Fruit fly (Drosophila melanogaster): ENCODE data around the gene Orc5.
A peak's percentile ranks its signal among the peaks of the same experiment; 100 is the strongest.

Gene Orc5

DNA sequence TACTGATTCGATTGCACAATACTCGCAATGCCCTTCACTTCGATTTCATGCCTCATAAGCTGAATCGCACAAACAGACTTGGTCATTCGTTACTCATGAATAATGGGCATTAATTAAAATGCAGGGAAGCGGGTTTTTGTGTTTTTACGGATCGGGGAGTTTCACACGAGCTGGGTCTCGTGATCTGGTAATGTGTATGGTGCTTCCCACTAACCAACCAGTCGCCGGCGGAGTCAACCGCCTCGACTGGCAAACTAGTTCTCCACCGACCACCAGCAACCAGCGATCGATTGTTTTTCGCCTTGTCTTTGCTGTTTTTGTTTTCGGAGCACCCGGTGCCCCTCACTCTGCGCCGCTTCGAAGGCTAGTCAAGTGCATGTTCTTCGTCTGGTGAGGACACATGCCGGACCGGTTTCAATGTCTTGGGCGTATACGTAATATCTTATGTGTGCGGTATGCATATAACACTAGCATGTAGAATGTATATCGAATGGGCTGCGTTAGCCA lies 25.0 kb upstream of the Orc5 start:
- TF ChIP-seq Sin3A (optimal IDR thresholded peaks at IDR 0.05) (no peak), insv (optimal IDR thresholded peaks at IDR 0.05) (no peak), psq (optimal IDR thresholded peaks at IDR 0.05) (no peak), ttk (optimal IDR thresholded peaks at IDR 0.05) (no peak), Myc (optimal IDR thresholded peaks at IDR 0.05) (no peak), h (optimal IDR thresholded peaks at IDR 0.05) (no peak)

DNA sequence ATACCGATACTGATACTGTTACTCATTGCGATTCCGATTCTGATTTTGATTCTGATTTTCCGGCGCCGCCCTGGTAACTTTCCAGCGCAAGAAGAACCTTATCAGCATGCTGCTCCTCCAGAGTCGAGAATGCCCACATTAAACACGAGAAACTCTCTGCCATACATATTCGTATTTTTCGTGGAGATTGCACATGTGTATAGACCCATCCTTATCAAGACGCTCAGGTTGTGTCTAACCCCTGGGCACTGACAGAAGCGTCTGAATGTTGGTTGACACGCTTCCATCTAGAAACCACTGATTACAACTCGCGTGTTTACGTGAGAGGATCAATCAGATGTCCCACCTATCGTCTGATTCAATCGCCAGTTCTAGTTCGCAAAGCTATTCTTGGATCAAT lies 24.5 kb upstream of the Orc5 start:
- TF ChIP-seq h (optimal IDR thresholded peaks at IDR 0.05): no peak
- TF ChIP-seq psq (optimal IDR thresholded peaks at IDR 0.05): no peak
- TF ChIP-seq Myc (optimal IDR thresholded peaks at IDR 0.05): no peak
- TF ChIP-seq ttk (optimal IDR thresholded peaks at IDR 0.05): no peak
- no peak for TF ChIP-seq insv (optimal IDR thresholded peaks at IDR 0.05)
- no peak for TF ChIP-seq Sin3A (optimal IDR thresholded peaks at IDR 0.05)

DNA sequence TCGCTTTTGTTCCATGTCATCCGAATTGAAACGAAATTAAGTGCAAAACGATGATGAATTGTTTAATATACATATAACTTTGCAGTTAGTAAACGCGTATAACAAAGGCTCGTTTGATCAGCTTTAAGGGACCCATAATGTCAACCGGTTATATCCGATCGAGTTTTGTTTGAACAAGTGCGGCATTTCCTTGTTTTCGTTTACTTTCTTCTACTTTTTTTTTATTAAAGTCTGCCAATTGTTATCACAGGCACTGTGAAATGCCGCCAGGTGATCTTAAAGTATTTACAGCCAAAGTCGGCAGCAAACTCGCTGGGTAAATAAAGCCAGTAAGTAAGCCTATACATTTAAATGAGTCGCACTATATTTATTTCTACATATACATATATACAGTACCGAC lies 22.5 kb upstream of the Orc5 start:
- no peak for TF ChIP-seq Myc (optimal IDR thresholded peaks at IDR 0.05)
- no peak for TF ChIP-seq insv (optimal IDR thresholded peaks at IDR 0.05)
- no peak for TF ChIP-seq Sin3A (optimal IDR thresholded peaks at IDR 0.05)

DNA sequence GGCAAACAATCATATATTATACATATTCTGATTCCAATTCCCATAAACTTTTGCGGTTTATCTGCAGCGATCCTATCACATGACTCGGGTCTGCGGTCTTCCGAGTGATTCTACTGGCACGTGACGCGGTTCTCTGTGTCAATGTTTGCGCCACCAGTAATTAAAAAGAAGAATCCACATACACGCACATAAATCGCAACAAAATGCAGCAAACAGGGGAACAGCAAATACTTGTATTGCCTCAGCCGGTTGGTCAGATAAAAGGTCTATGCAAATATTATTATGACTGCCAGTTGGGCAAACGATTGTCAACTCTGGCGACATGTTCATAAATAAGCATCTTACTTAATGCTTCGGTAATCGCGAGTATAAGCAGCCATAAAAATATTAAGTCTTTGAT lies 21.7 kb upstream of the Orc5 start:
- TF ChIP-seq ttk (optimal IDR thresholded peaks at IDR 0.05) (no peak), Sin3A (optimal IDR thresholded peaks at IDR 0.05) (no peak), insv (optimal IDR thresholded peaks at IDR 0.05) (no peak), Myc (optimal IDR thresholded peaks at IDR 0.05) (no peak), psq (optimal IDR thresholded peaks at IDR 0.05) (no peak), h (optimal IDR thresholded peaks at IDR 0.05) (no peak)

DNA sequence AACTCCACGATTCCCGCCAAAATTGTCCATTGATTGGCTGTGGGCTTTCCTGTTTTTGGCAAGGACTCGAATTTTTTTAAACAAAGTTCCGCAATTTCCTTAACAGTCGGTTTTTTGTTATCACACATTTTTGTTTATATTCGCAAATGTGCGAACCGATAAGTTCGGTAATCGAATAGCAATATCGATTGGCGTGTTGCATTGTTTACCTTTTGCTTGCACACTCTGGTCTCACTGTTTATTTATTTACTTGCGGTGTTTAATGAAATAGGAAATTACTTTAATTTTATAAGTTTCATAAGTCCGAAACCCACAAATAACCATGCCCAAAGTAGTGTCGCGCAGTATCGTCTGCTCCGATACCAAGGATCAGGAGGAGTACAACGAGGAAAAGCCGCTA lies 18.3 kb upstream of the Orc5 start, which contains the start of the genes Adat1 and CG16865:
Gene Adat1, minus strand, starts transcription at position 152 of the 400 bp plus-strand sequence.
Gene CG16865, plus strand, starts transcription at position 200 of the 400 bp plus-strand sequence.
- no peak for TF ChIP-seq Myc (optimal IDR thresholded peaks at IDR 0.05)

DNA sequence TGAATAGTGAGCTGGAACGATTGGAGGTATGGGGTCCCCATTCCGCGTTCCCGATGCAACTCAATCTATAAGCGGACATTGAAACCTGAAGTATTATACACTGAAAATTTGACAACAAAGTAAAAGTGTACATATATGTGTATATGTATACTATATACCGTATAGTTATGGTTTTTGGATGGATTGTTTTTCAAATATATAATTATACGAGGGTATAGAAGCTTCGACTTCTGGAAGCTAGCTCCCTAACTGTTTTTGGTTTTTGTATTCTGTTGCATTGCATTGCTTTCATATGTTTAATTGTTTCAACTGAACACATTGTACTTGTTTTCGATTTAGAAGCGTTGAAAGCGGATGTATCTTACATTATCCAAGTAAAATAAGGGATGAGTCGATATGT lies 16.5 kb upstream of the Orc5 start, which contains the start of gene CG16888:
Gene CG16888, minus strand, starts transcription at position 101 of the 400 bp plus-strand sequence.
- no peak for TF ChIP-seq psq (optimal IDR thresholded peaks at IDR 0.05)
- TF ChIP-seq h (optimal IDR thresholded peaks at IDR 0.05): no peak
- no peak for TF ChIP-seq Sin3A (optimal IDR thresholded peaks at IDR 0.05)
- no peak for TF ChIP-seq ttk (optimal IDR thresholded peaks at IDR 0.05)
- TF ChIP-seq insv (optimal IDR thresholded peaks at IDR 0.05): no peak
- TF ChIP-seq Myc (optimal IDR thresholded peaks at IDR 0.05): no peak

DNA sequence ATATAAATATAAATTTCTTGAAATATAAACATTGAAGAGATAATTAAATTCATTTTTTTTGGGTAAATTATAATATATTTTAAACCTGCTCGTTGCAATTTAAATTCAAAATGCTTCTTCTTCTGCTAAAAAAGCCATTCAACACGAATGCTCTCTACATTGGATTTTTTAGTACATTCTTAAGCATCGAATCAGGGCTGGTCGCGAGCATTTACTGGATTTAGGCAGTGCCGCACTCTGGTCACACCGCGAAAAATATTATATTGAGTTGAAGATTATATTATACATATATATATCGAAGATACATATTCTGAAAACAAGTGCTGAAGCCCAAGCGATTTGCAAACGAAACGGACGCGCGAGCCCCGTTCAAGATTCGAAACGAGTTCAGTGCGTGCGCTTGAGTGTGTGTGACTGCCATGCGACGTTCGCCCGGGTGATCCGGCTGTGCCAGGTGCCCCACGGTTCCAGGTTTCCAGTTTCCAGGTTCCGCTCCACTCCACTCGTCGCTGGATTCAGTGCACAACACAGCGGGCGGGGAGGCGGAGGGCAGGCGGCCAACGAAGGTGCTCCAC lies 15.9 kb upstream of the Orc5 start, which contains the start of gene Sos:
Gene Sos, plus strand, starts transcription at position 213 of the 575 bp plus-strand sequence.
- TF ChIP-seq h (optimal IDR thresholded peaks at IDR 0.05) (no peak), Myc (optimal IDR thresholded peaks at IDR 0.05) (no peak), insv (optimal IDR thresholded peaks at IDR 0.05) (no peak), psq (optimal IDR thresholded peaks at IDR 0.05) (no peak), Sin3A (optimal IDR thresholded peaks at IDR 0.05) (no peak), ttk (optimal IDR thresholded peaks at IDR 0.05) (no peak)

DNA sequence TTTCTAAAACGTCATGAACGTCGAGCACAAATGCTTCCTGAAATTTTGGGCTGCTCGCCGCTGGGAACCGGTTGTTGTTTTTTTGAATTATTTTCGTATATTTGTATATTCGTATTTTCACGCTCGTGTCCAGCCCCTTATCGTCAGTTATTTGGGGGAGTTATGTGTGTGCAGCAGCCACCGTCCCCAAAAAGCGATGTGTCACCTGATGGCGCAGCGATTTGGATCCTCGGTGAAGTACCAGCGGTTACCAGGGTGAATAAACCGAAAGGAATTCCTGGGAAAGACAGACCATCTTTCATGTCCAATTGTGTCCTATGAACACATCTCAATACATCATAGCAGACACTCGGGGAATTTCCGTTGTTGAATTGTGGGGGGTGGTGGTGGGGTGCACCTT lies 9.5 kb upstream of the Orc5 start:
- TF ChIP-seq h (optimal IDR thresholded peaks at IDR 0.05) (no peak), insv (optimal IDR thresholded peaks at IDR 0.05) (no peak), ttk (optimal IDR thresholded peaks at IDR 0.05) (no peak), Myc (optimal IDR thresholded peaks at IDR 0.05) (no peak), Sin3A (optimal IDR thresholded peaks at IDR 0.05) (no peak), psq (optimal IDR thresholded peaks at IDR 0.05) (no peak)

DNA sequence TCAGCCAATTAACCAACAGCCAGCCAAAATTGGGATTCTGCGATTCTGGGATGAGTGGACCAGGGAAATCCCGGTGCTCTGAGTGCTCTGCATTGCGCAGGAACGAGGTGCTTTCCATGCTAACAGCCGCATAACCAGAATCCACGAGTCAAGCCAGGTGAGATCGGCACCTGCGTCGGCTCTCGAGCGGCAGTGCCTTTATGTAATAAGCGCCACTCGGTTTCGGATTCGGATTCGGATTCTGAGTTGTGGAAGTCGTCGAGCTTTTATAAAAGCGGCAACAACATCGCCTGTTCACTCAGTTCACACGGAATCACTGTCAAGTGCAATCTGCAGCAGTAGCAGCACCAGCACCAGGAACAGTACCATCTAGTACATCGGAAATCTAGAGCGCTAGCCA lies 8.7 kb upstream of the Orc5 start, which contains the start of gene b:
Gene b, plus strand, starts transcription at position 301 of the 400 bp plus-strand sequence.
- no peak for TF ChIP-seq insv (optimal IDR thresholded peaks at IDR 0.05)
- no peak for TF ChIP-seq h (optimal IDR thresholded peaks at IDR 0.05)
- no peak for TF ChIP-seq psq (optimal IDR thresholded peaks at IDR 0.05)
- TF ChIP-seq Sin3A (optimal IDR thresholded peaks at IDR 0.05): no peak
- no peak for TF ChIP-seq ttk (optimal IDR thresholded peaks at IDR 0.05)

DNA sequence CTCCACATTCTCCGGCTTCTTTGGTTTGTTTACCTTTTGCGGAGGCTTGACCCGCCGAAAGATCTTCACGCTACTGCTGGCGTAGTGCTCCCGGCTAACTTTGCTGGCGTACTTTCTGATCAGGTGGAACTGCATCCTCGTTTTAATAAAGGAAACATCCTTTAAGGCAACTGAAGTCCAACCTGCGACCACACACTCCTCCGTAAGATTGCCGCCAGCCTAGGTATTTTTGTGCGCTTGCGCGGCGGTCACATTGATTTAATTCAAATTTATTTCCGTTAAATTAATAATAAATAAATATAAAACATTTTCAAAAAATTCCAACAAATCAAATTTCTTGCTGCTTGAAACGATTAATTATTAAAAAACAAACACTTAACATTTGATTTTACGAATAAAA lies 2.1 kb upstream of the Orc5 start, which contains the start of gene PolG1:
Gene PolG1, minus strand, starts transcription at position 216 of the 400 bp plus-strand sequence.
- TF ChIP-seq insv (optimal IDR thresholded peaks at IDR 0.05) (no peak), h (optimal IDR thresholded peaks at IDR 0.05) (no peak), Sin3A (optimal IDR thresholded peaks at IDR 0.05) (no peak)

DNA sequence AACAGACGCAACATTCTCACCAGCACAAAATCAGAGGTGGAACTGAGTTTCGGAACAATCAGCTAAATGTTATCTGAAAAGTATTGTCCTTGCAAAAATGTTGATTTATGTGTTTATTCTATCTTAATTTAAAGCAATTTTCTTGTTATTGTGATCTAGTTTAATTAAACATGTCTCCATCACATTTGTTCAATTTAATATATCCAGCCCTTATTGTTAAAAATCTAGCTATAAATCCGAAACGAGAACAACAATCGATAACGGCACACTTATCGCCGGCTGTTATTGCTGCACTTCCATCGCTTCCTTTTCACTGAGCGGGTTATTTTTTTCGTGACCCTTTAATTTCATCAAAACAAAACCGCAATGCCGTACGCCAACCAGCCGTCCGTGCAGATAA lies 3.4 kb downstream of the Orc5 start, which contains the start of the genes GatC, PolG2 and Polr2C:
Gene GatC, minus strand, starts transcription at position 48 of the 400 bp plus-strand sequence.
Gene PolG2, minus strand, starts transcription at position 48 of the 400 bp plus-strand sequence.
Gene Polr2C, plus strand, starts transcription at position 280 of the 400 bp plus-strand sequence.
- no peak for TF ChIP-seq psq (optimal IDR thresholded peaks at IDR 0.05)
- TF ChIP-seq insv (optimal IDR thresholded peaks at IDR 0.05): no peak
- no peak for TF ChIP-seq Sin3A (optimal IDR thresholded peaks at IDR 0.05)
- no peak for TF ChIP-seq Myc (optimal IDR thresholded peaks at IDR 0.05)
- no peak for TF ChIP-seq ttk (optimal IDR thresholded peaks at IDR 0.05)
- TF ChIP-seq h (optimal IDR thresholded peaks at IDR 0.05): no peak

DNA sequence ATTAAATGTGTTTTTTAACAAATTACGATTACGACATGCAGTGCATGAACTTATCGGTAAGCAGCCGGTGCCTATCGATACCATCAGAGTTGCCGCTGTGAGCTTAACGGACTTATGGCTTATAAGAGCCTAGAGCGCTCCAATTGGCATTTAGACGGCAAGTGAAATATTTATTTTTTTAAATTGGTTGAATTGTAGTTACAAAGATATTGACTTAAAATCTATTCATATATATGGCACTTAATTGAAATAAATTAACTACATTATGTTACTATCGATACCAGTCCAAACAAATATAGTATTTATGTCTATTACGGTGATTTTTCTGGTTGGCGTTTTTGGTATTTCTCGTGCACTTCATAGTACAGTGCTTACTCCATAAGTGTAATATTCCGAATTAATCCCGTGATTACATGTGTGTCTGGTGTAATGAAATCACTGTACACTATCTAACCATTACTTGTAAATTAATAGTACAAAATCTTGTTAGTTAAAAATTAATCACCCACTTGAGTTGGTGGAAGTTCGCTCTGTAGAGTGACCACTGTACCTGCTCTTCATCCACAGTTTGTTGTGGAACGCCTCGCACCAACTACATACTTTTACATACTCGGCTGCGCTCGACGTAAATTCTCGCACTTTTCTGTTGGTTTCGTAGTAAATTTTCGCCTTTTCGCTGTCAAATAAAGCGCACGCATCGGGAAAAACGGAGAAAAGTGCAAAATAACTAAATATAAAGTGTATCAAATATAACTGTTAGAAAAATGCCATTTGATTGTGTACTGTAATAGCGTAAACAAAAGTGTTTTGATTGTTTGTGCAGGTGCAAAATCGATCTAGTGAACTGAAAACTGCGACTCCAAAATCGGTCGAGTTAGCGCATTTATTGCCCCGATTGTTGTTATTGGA lies 5.6 kb downstream of the Orc5 start, which contains the start of the genes mRpS23 and CenG1A:
Gene mRpS23, minus strand, starts transcription at position 71 of the 909 bp plus-strand sequence.
Gene CenG1A, plus strand, starts transcription at position 563 of the 909 bp plus-strand sequence.
- TF ChIP-seq Sin3A (optimal IDR thresholded peaks at IDR 0.05) (peak; percentile 60), h (optimal IDR thresholded peaks at IDR 0.05) (no peak)

All from Kc167 (cell line).